Worm (Caenorhabditis elegans) whole organism, midembryonic: ENCODE measurements around the gene nduc-2.

ENCODE experiments used
- klf-2 ChIP-seq: fragments of 200-800 bp; sonication (Bioruptor generic); conservative IDR thresholded peaks from 2 replicates; pipeline ENCODE4 v1.3.6; 2022; ENCODE audit warnings: missing genetic modification reagents, missing genetic modification characterization, missing compliant biosample characterization
- ztf-23 ChIP-seq: fragments of 200-800 bp; sonication (Bioruptor generic); IDR thresholded peaks from 2 replicates; pipeline ENCODE4 v1.3.6; 2022; ENCODE audit warnings: missing genetic modification reagents, missing genetic modification characterization, missing compliant biosample characterization

ce11 chrIII:2759308-2759707 is 27.3 kb upstream of the nduc-2 start:
- no peak for TF ChIP-seq klf-2 (GFP tag; lab: Robert Waterston, UW)
- no peak for TF ChIP-seq ztf-23
